Fruit fly (Drosophila melanogaster) whole organism, prepupa: ENCODE results near the gene CG31313.

Experiments used
- Blimp-1 ChIP-seq: fragments of 200-800 bp; sonication (Bioruptor generic); optimal IDR thresholded peaks from 3 replicates; lab custom pipeline; 2017; ENCODE audit warnings: missing biosample characterization, missing genetic modification characterization, mild to moderate bottlenecking, moderate library complexity, missing genetic modification reagents
- CG10669 ChIP-seq: fragments of 200-800 bp; sonication (Bioruptor generic); optimal IDR thresholded peaks from 3 replicates; lab custom pipeline; 2018; ENCODE audit warnings: missing biosample characterization, mild to moderate bottlenecking, missing genetic modification characterization, moderate library complexity
- CG11902 ChIP-seq: fragments of 200-800 bp; sonication (Bioruptor generic); optimal IDR thresholded peaks from 3 replicates; lab custom pipeline; 2016; ENCODE audit warnings: missing biosample characterization, missing genetic modification characterization
- CG15336 ChIP-seq: fragments of 200-800 bp; sonication (Bioruptor generic); IDR thresholded peaks from 2 replicates; pipeline ENCODE4 v1.3.6; 2022; ENCODE audit warnings: missing biosample characterization, missing genetic modification characterization
- CG1621 ChIP-seq: fragments of 200-800 bp; sonication (Bioruptor generic); optimal IDR thresholded peaks from 3 replicates; lab custom pipeline; 2018; ENCODE audit warnings: missing biosample characterization, mild to moderate bottlenecking, missing genetic modification characterization
- CG16779 ChIP-seq: fragments of 200-800 bp; sonication (Bioruptor generic); optimal IDR thresholded peaks from 3 replicates; lab custom pipeline; 2017; ENCODE audit warnings: missing biosample characterization, mild to moderate bottlenecking, missing genetic modification characterization
- CG32006 ChIP-seq: fragments of 200-800 bp; sonication (Bioruptor generic); optimal IDR thresholded peaks from 3 replicates; lab custom pipeline; 2017; ENCODE audit warnings: missing biosample characterization, mild to moderate bottlenecking, missing genetic modification characterization
- CG34406 ChIP-seq: fragments of 200-800 bp; sonication (Bioruptor generic); optimal IDR thresholded peaks from 3 replicates; lab custom pipeline; 2016; ENCODE audit warnings: missing biosample characterization, missing genetic modification characterization
- CG3919 ChIP-seq: fragments of 200-800 bp; sonication (Bioruptor generic); optimal IDR thresholded peaks from 3 replicates; lab custom pipeline; 2016; ENCODE audit warnings: missing biosample characterization, missing genetic modification characterization
- CG4318 ChIP-seq: fragments of 200-800 bp; sonication (Bioruptor generic); optimal IDR thresholded peaks from 3 replicates; lab custom pipeline; 2017; ENCODE audit warnings: missing biosample characterization, mild to moderate bottlenecking, missing genetic modification characterization
- CG6163 ChIP-seq: fragments of 200-800 bp; sonication (Bioruptor generic); IDR thresholded peaks from 3 replicates; pipeline ENCODE4 v1.3.6; 2022; ENCODE audit warnings: missing biosample characterization, missing genetic modification characterization
- CG6276 ChIP-seq: fragments of 200-800 bp; sonication (Bioruptor generic); optimal IDR thresholded peaks from 2 replicates; lab custom pipeline; 2017; ENCODE audit warnings: missing biosample characterization, mild to moderate bottlenecking, missing genetic modification characterization
- CG6792 ChIP-seq: fragments of 200-800 bp; sonication (Bioruptor generic); optimal IDR thresholded peaks from 3 replicates; lab custom pipeline; 2016; ENCODE audit warnings: missing biosample characterization, missing genetic modification characterization
- CG6854 ChIP-seq: fragments of 200-800 bp; sonication (Bioruptor generic); optimal IDR thresholded peaks from 2 replicates; lab custom pipeline; 2017; ENCODE audit warnings: missing biosample characterization, mild to moderate bottlenecking, missing genetic modification characterization
- CG7368 ChIP-seq: fragments of 200-800 bp; sonication (Bioruptor generic); optimal IDR thresholded peaks from 3 replicates; lab custom pipeline; 2016; ENCODE audit warnings: missing biosample characterization, missing genetic modification characterization
- CG8119 ChIP-seq: fragments of 200-800 bp; sonication (Bioruptor generic); IDR thresholded peaks from 3 replicates; pipeline ENCODE4 v1.3.6; 2022; ENCODE audit warnings: missing biosample characterization, missing genetic modification characterization
- CG9139 ChIP-seq: fragments of 200-800 bp; sonication (Bioruptor generic); optimal IDR thresholded peaks from 3 replicates; lab custom pipeline; 2017; ENCODE audit warnings: missing biosample characterization, mild to moderate bottlenecking, missing genetic modification characterization
- Eip75B ChIP-seq: fragments of 200-800 bp; sonication (Bioruptor generic); optimal IDR thresholded peaks from 3 replicates; lab custom pipeline; 2016; ENCODE audit warnings: missing biosample characterization, missing genetic modification characterization
- Eip93F ChIP-seq: fragments of 200-800 bp; sonication (Bioruptor generic); optimal IDR thresholded peaks from 2 replicates; lab custom pipeline; 2016; ENCODE audit warnings: missing biosample characterization, mild to moderate bottlenecking, missing genetic modification characterization
- Ets21C ChIP-seq: fragments of 200-800 bp; sonication (Bioruptor generic); optimal IDR thresholded peaks from 3 replicates; lab custom pipeline; 2016; ENCODE audit warnings: missing biosample characterization, missing genetic modification characterization
- Gug ChIP-seq: fragments of 200-800 bp; sonication (Bioruptor generic); IDR thresholded peaks from 2 replicates; pipeline ENCODE4 v1.3.6; 2022; ENCODE audit warnings: missing biosample characterization, missing genetic modification characterization
- Hr39 ChIP-seq: fragments of 200-800 bp; sonication (Bioruptor generic); optimal IDR thresholded peaks from 2 replicates; lab custom pipeline; 2016; ENCODE audit warnings: missing biosample characterization, missing genetic modification characterization
- Lpt ChIP-seq: fragments of 200-800 bp; sonication (Bioruptor generic); optimal IDR thresholded peaks from 3 replicates; lab custom pipeline; 2016; ENCODE audit warnings: missing biosample characterization, missing genetic modification characterization
- OdsH ChIP-seq: fragments of 200-800 bp; sonication (Bioruptor generic); optimal IDR thresholded peaks from 3 replicates; lab custom pipeline; 2016; ENCODE audit warnings: missing biosample characterization, missing genetic modification characterization
- Sox102F ChIP-seq: fragments of 200-800 bp; sonication (Bioruptor generic); optimal IDR thresholded peaks from 2 replicates; lab custom pipeline; 2016; ENCODE audit warnings: missing biosample characterization, mild to moderate bottlenecking, missing genetic modification characterization
- dac ChIP-seq: fragments of 200-800 bp; sonication (Bioruptor generic); optimal IDR thresholded peaks from 2 replicates; lab custom pipeline; 2017; ENCODE audit warnings: missing biosample characterization, mild to moderate bottlenecking, missing genetic modification characterization
- eg ChIP-seq: fragments of 200-800 bp; sonication (Bioruptor generic); IDR thresholded peaks from 3 replicates; pipeline ENCODE4 v1.3.6; 2022; ENCODE audit warnings: missing biosample characterization, missing genetic modification characterization
- esn ChIP-seq: fragments of 200-800 bp; sonication (Bioruptor generic); optimal IDR thresholded peaks from 2 replicates; lab custom pipeline; 2016; ENCODE audit warnings: missing biosample characterization, mild to moderate bottlenecking, missing genetic modification characterization, moderate library complexity
- fkh ChIP-seq: fragments of 200-800 bp; sonication (Bioruptor generic); optimal IDR thresholded peaks from 3 replicates; lab custom pipeline; 2017; ENCODE audit warnings: missing biosample characterization, mild to moderate bottlenecking, missing genetic modification characterization, moderate library complexity
- lz ChIP-seq: fragments of 200-800 bp; sonication (Bioruptor generic); optimal IDR thresholded peaks from 3 replicates; lab custom pipeline; 2016; ENCODE audit warnings: missing biosample characterization, missing genetic modification characterization
- salr ChIP-seq, 2 experiments: fragments of 200-800 bp; sonication (Bioruptor generic); optimal IDR thresholded peaks; 3 replicates each; lab custom pipeline; 2016 to 2018; ENCODE audit warnings: missing biosample characterization in 2 of 2, missing genetic modification characterization in 2 of 2, mild to moderate bottlenecking in 1 of 2
- topi ChIP-seq: fragments of 200-800 bp; sonication (Bioruptor generic); optimal IDR thresholded peaks from 3 replicates; lab custom pipeline; 2016; ENCODE audit warnings: missing biosample characterization, missing genetic modification characterization

The CG31313 gene

DNA sequence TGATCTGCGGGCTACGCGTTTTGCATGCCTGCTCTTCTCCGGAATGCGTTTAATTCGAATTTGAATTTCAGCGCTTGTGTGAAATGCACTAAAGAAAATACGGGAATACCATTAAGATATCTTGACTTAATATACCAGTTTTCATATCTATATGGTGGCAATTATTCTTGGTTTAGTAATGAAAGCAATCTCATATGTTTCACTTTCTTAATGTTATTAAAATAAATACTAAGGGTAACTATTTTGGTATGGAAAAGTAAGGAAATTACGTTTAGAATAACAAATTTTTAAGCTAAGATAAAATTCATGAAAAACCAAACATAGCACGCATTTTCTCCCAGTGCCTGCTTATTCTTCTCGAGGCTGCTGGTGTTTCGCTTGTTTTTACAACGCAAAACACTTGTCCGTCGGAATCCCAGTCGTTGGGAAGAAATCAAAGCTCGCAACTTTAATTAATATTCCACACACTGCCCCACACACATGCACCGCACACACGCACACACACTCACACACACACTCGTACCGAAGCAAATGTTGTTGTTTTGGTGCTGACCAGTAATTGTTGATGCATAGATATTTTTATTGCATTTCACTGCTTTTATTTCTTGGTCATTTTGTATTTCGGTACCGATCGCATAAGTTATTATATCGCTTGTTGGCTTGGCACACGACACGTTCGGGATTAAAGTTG, 10.7 kb upstream of the CG31313 start (continued):
- TF ChIP-seq CG32006 (GFP tag; lab: Kevin White, UChicago), result peak; percentile 46
- no peak for TF ChIP-seq CG8119 (GFP tag; lab: Robert Waterston, UW)
- no peak for TF ChIP-seq salr (GFP tag; optimal IDR thresholded peaks at IDR 0.05; lab: Kevin White, UChicago)
- TF ChIP-seq CG4318 (GFP tag; lab: Kevin White, UChicago), result no peak
- no peak for TF ChIP-seq CG11902 (GFP tag; lab: Kevin White, UChicago)
- TF ChIP-seq CG6163 (GFP tag; lab: Robert Waterston, UW), result no peak
- peak; percentile 39 for TF ChIP-seq CG34406 (GFP tag; lab: Kevin White, UChicago)
- TF ChIP-seq Lpt (GFP tag; lab: Kevin White, UChicago), result no peak
- no peak for TF ChIP-seq Sox102F (GFP tag; lab: Kevin White, UChicago)
- TF ChIP-seq lz (GFP tag; lab: Kevin White, UChicago), result peak; percentile 30
- no peak for TF ChIP-seq CG10669 (GFP tag; lab: Kevin White, UChicago)
- TF ChIP-seq CG15336 (GFP tag; lab: Robert Waterston, UW), result peak; percentile 42; the same call in 1 of the 2 replicates
- TF ChIP-seq fkh, result no peak
- 0 out of 3 replicates have a peak, but pooled peaks have one; percentile 16 for TF ChIP-seq eg (GFP tag; lab: Robert Waterston, UW)
- no peak for TF ChIP-seq CG6854 (GFP tag; lab: Kevin White, UChicago)
- no peak for TF ChIP-seq CG1621 (tag; lab: Kevin White, UChicago)
- TF ChIP-seq dac (GFP tag; lab: Kevin White, UChicago), result no peak
- peak; percentile 35 for TF ChIP-seq OdsH (GFP tag; lab: Kevin White, UChicago)
- TF ChIP-seq Ets21C (GFP tag; lab: Kevin White, UChicago), result no peak
- TF ChIP-seq CG6792 (GFP tag; lab: Kevin White, UChicago), result no peak
- TF ChIP-seq CG16779 (tag; lab: Kevin White, UChicago), result no peak
- no peak for TF ChIP-seq CG3919 (GFP tag; lab: Kevin White, UChicago)
- TF ChIP-seq Hr39, result peak; percentile 33
- TF ChIP-seq Gug (GFP tag; lab: Robert Waterston, UW), result no peak

dm6 chr3R:14576692-14577646, 9.7 kb upstream of the CG31313 start, which contains the start of gene stumps:
TSS of gene stumps (plus strand) at chr3R:14577217.
- TF ChIP-seq fkh (peak; percentile 26), OdsH (GFP tag; lab: Kevin White, UChicago) (no peak), esn (GFP tag; lab: Kevin White, UChicago) (no peak), dac (GFP tag; lab: Kevin White, UChicago) (no peak), Eip93F (no peak), CG6792 (GFP tag; lab: Kevin White, UChicago) (no peak), topi (GFP tag; lab: Kevin White, UChicago) (no peak), CG4318 (GFP tag; lab: Kevin White, UChicago) (no peak), CG8119 (GFP tag; lab: Robert Waterston, UW) (peak; percentile 47; the same call in 1 of the 3 replicates), CG6276 (GFP tag; lab: Kevin White, UChicago) (peak; percentile 44), Blimp-1 (GFP tag; lab: Kevin White, UChicago) (no peak), CG15336 (GFP tag; lab: Robert Waterston, UW) (peak; percentile 25; the same call in 1 of the 2 replicates), Ets21C (GFP tag; lab: Kevin White, UChicago) (no peak), CG16779 (tag; lab: Kevin White, UChicago) (no peak), CG10669 (GFP tag; lab: Kevin White, UChicago) (no peak), eg (GFP tag; lab: Robert Waterston, UW) (peak; percentile 62; the same call in 2 of the 3 replicates), CG7368 (GFP tag; lab: Kevin White, UChicago) (no peak), CG9139 (GFP tag; lab: Kevin White, UChicago) (no peak)
- TF ChIP-seq, all 60 proteins: peak for 5

DNA sequence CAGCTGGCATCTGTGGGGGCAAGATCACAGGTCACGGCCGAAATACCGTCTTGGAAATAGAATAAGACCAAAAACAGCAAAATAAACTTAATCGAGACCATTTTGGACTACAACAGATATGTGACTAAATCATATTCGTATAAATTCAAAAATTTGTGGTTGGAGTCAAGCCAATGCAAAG, 9.2 kb upstream of the CG31313 start, which contains the start of gene CG44094:
Gene CG44094 (minus strand): TSS at position 101 of the 181 bp plus-strand sequence.
- TF ChIP-seq Eip75B (GFP tag; lab: Kevin White, UChicago), result no peak
